Fruit fly (Drosophila melanogaster) whole organism, embryonic: ENCODE data around the gene CG11562.

Source experiments
- B-H1 ChIP-seq: fragments of 200-800 bp; sonication (Bioruptor generic); IDR thresholded peaks from 3 replicates; pipeline ENCODE4 v1.3.6; 2022; ENCODE audit warnings: missing biosample characterization, missing genetic modification characterization
- BtbVII ChIP-seq: fragments of 200-800 bp; sonication (Bioruptor generic); optimal IDR thresholded peaks from 3 replicates; lab custom pipeline; 2017; ENCODE audit warnings: missing biosample characterization, mild to moderate bottlenecking, missing genetic modification characterization
- CG10147 ChIP-seq: fragments of 200-800 bp; sonication (Bioruptor generic); optimal IDR thresholded peaks from 2 replicates; lab custom pipeline; 2019; ENCODE audit warnings: missing biosample characterization, mild to moderate bottlenecking, missing genetic modification characterization, moderate library complexity
- CG10366 ChIP-seq: fragments of 200-800 bp; sonication (Bioruptor generic); IDR thresholded peaks from 2 replicates; pipeline ENCODE4 v1.3.6; 2022; ENCODE audit warnings: missing biosample characterization, missing genetic modification characterization
- CG11247 ChIP-seq: fragments of 200-800 bp; sonication (Bioruptor generic); IDR thresholded peaks from 2 replicates; pipeline ENCODE4 v1.3.6; 2022; ENCODE audit warnings: missing biosample characterization, missing genetic modification characterization
- CG11560 ChIP-seq: fragments of 200-800 bp; sonication (Bioruptor generic); IDR thresholded peaks from 3 replicates; pipeline ENCODE4 v1.3.6; 2022; ENCODE audit warnings: missing biosample characterization, missing genetic modification characterization
- CG1602 ChIP-seq: fragments of 200-800 bp; sonication (Bioruptor generic); optimal IDR thresholded peaks from 3 replicates; lab custom pipeline; 2016; ENCODE audit warnings: missing biosample characterization, missing genetic modification characterization
- CG16863 ChIP-seq: fragments of 200-800 bp; sonication (Bioruptor generic); optimal IDR thresholded peaks from 3 replicates; lab custom pipeline; 2016; ENCODE audit warnings: missing biosample characterization, missing genetic modification characterization
- CG2120 ChIP-seq: fragments of 200-800 bp; sonication (Bioruptor generic); optimal IDR thresholded peaks from 3 replicates; lab custom pipeline; 2016; ENCODE audit warnings: missing biosample characterization, missing genetic modification characterization
- CG2129 ChIP-seq: fragments of 200-800 bp; sonication (Bioruptor generic); IDR thresholded peaks from 2 replicates; pipeline ENCODE4 v1.3.6; 2022; ENCODE audit warnings: missing biosample characterization, missing genetic modification characterization; ENCODE audit not compliant: partially characterized antibody
- CG2875 ChIP-seq: fragments of 200-800 bp; sonication (Bioruptor generic); optimal IDR thresholded peaks from 2 replicates; lab custom pipeline; 2017; ENCODE audit warnings: missing biosample characterization, mild to moderate bottlenecking, missing genetic modification characterization, missing genetic modification reagents
- CG30020 ChIP-seq: fragments of 200-800 bp; optimal IDR thresholded peaks from 2 replicates; lab custom pipeline; 2019; ENCODE audit warnings: missing biosample characterization, mild to moderate bottlenecking, missing genetic modification characterization, moderate library complexity
- CG32532 ChIP-seq: fragments of 200-800 bp; sonication (Bioruptor generic); IDR thresholded peaks from 2 replicates; pipeline ENCODE4 v1.3.6; 2022; ENCODE audit warnings: missing biosample characterization, missing genetic modification characterization
- CG34422 ChIP-seq: fragments of 200-800 bp; sonication (Bioruptor generic); IDR thresholded peaks from 3 replicates; pipeline ENCODE4 v1.3.6; 2022; ENCODE audit warnings: missing biosample characterization, missing genetic modification characterization
- CG4282 ChIP-seq: fragments of 200-800 bp; sonication (Bioruptor generic); optimal IDR thresholded peaks from 2 replicates; lab custom pipeline; 2016; ENCODE audit warnings: missing biosample characterization, missing genetic modification characterization
- CG4617 ChIP-seq: fragments of 200-800 bp; sonication (Bioruptor generic); optimal IDR thresholded peaks from 3 replicates; lab custom pipeline; 2016; ENCODE audit warnings: missing biosample characterization, missing genetic modification characterization, borderline replicate concordance
- CG6272 ChIP-seq: fragments of 200-800 bp; sonication (Bioruptor generic); IDR thresholded peaks from 2 replicates; pipeline ENCODE4 v1.3.6; 2022; ENCODE audit warnings: missing biosample characterization, missing genetic modification characterization
- CG7271 ChIP-seq: fragments of 200-800 bp; sonication (Bioruptor generic); optimal IDR thresholded peaks from 2 replicates; lab custom pipeline; 2018; ENCODE audit warnings: missing biosample characterization, mild to moderate bottlenecking, missing genetic modification characterization, moderate library complexity
- CG7372 ChIP-seq: fragments of 200-800 bp; sonication (Bioruptor generic); IDR thresholded peaks from 2 replicates; pipeline ENCODE4 v1.3.6; 2022; ENCODE audit warnings: missing biosample characterization, missing genetic modification characterization
- CG7839 ChIP-seq: fragments of 200-800 bp; sonication (Bioruptor generic); optimal IDR thresholded peaks from 3 replicates; lab custom pipeline; 2018; ENCODE audit warnings: missing biosample characterization, mild to moderate bottlenecking, missing genetic modification characterization, moderate library complexity
- CkIIα-i1 ChIP-seq: fragments of 200-800 bp; sonication (Bioruptor generic); IDR thresholded peaks from 2 replicates; pipeline ENCODE4 v1.3.6; 2022; ENCODE audit warnings: missing biosample characterization, missing genetic modification characterization
- Dad ChIP-seq: fragments of 200-800 bp; sonication (Bioruptor generic); optimal IDR thresholded peaks from 3 replicates; lab custom pipeline; 2016; ENCODE audit warnings: missing biosample characterization, missing genetic modification characterization
- E2f2 ChIP-seq: fragments of 200-800 bp; sonication (Bioruptor generic); IDR thresholded peaks from 2 replicates; pipeline ENCODE4 v1.3.6; 2022; ENCODE audit warnings: missing biosample characterization, missing genetic modification characterization
- ERR ChIP-seq: fragments of 200-800 bp; sonication (Bioruptor generic); optimal IDR thresholded peaks from 2 replicates; lab custom pipeline; 2016; ENCODE audit warnings: missing biosample characterization, missing genetic modification characterization
- Ets97D ChIP-seq: fragments of 200-800 bp; sonication (Bioruptor generic); optimal IDR thresholded peaks from 3 replicates; lab custom pipeline; 2016; ENCODE audit warnings: missing biosample characterization, missing genetic modification characterization
- HLHmδ ChIP-seq: fragments of 200-800 bp; sonication (Bioruptor generic); optimal IDR thresholded peaks from 2 replicates; lab custom pipeline; 2018; ENCODE audit warnings: missing biosample characterization, mild to moderate bottlenecking, missing genetic modification characterization, moderate library complexity
- Hr3 ChIP-seq: fragments of 200-800 bp; sonication (Bioruptor generic); optimal IDR thresholded peaks from 3 replicates; lab custom pipeline; 2016; ENCODE audit warnings: missing biosample characterization, missing genetic modification characterization
- Hsf ChIP-seq: fragments of 200-800 bp; sonication (Bioruptor generic); optimal IDR thresholded peaks from 3 replicates; lab custom pipeline; 2016; ENCODE audit warnings: missing biosample characterization, missing genetic modification characterization
- Mes4 ChIP-seq: fragments of 200-800 bp; sonication (Bioruptor generic); optimal IDR thresholded peaks from 2 replicates; lab custom pipeline; 2016; ENCODE audit warnings: missing biosample characterization, missing genetic modification characterization
- NC2α ChIP-seq: fragments of 200-800 bp; sonication (Bioruptor generic); optimal IDR thresholded peaks from 2 replicates; lab custom pipeline; 2016; ENCODE audit warnings: missing biosample characterization, missing genetic modification characterization
- Rfx ChIP-seq: fragments of 200-800 bp; sonication (Bioruptor generic); IDR thresholded peaks from 2 replicates; pipeline ENCODE4 v1.3.6; 2022; ENCODE audit warnings: missing biosample characterization, missing genetic modification characterization
- Stat92E ChIP-seq, 3 experiments: fragments of >200 bp in 2 of 3; fragments of 200-800 bp in 1 of 3; sonication (Bioruptor generic) in 1 of 3; optimal IDR thresholded peaks; 2 replicates each; lab custom pipeline; 2017 to 2019; ENCODE audit warnings: missing biosample characterization in 3 of 3, missing genetic modification characterization in 3 of 3, mild to moderate bottlenecking in 1 of 3, moderate library complexity in 1 of 3
- al ChIP-seq: fragments of 200-800 bp; sonication (Bioruptor generic); IDR thresholded peaks from 2 replicates; pipeline ENCODE4 v1.3.6; 2022; ENCODE audit warnings: missing biosample characterization, missing genetic modification characterization
- ash1 ChIP-seq: fragments of 200-800 bp; sonication (Bioruptor generic); optimal IDR thresholded peaks from 2 replicates; lab custom pipeline; 2018; ENCODE audit warnings: missing biosample characterization, mild to moderate bottlenecking, missing genetic modification characterization
- btn ChIP-seq: fragments of 200-800 bp; sonication (Bioruptor generic); optimal IDR thresholded peaks from 2 replicates; lab custom pipeline; 2016; ENCODE audit warnings: missing biosample characterization, missing genetic modification characterization
- corto ChIP-seq: fragments of 200-800 bp; sonication (Bioruptor generic); optimal IDR thresholded peaks from 2 replicates; lab custom pipeline; 2016; ENCODE audit warnings: missing biosample characterization, mild to moderate bottlenecking, missing genetic modification characterization, moderate library complexity
- dmrt11E ChIP-seq: fragments of 200-800 bp; sonication (Bioruptor generic); optimal IDR thresholded peaks from 3 replicates; lab custom pipeline; 2018; ENCODE audit warnings: missing biosample characterization, mild to moderate bottlenecking, missing genetic modification characterization, moderate library complexity
- fd96Cb ChIP-seq: fragments of 200-800 bp; sonication (Bioruptor generic); optimal IDR thresholded peaks from 2 replicates; lab custom pipeline; 2018; ENCODE audit warnings: missing biosample characterization, mild to moderate bottlenecking, missing genetic modification characterization, moderate library complexity
- gcm ChIP-seq: fragments of 200-800 bp; sonication (Bioruptor generic); optimal IDR thresholded peaks from 2 replicates; lab custom pipeline; 2019; ENCODE audit warnings: missing biosample characterization, mild to moderate bottlenecking, missing genetic modification characterization, moderate library complexity
- ind ChIP-seq: fragments of 200-800 bp; sonication (Bioruptor generic); optimal IDR thresholded peaks from 3 replicates; lab custom pipeline; 2016; ENCODE audit warnings: missing biosample characterization, missing genetic modification characterization
- lab ChIP-seq: fragments of 200-800 bp; sonication (Bioruptor generic); optimal IDR thresholded peaks from 3 replicates; lab custom pipeline; 2017; ENCODE audit warnings: missing biosample characterization, missing genetic modification characterization, mild to moderate bottlenecking, moderate library complexity, missing genetic modification reagents
- nom ChIP-seq: fragments of 200-800 bp; sonication (Bioruptor generic); optimal IDR thresholded peaks from 2 replicates; lab custom pipeline; 2017; ENCODE audit warnings: missing biosample characterization, missing genetic modification characterization, mild to moderate bottlenecking, moderate library complexity, missing genetic modification reagents
- oc ChIP-seq: fragments of 200-800 bp; sonication (Bioruptor generic); optimal IDR thresholded peaks from 2 replicates; lab custom pipeline; 2018; ENCODE audit warnings: missing biosample characterization, mild to moderate bottlenecking, missing genetic modification characterization, moderate library complexity
- phol ChIP-seq: fragments of 200-800 bp; sonication (Bioruptor generic); optimal IDR thresholded peaks from 3 replicates; lab custom pipeline; 2018; ENCODE audit warnings: missing biosample characterization, mild to moderate bottlenecking, missing genetic modification characterization, moderate library complexity
- rib ChIP-seq: fragments of 200-800 bp; sonication (Bioruptor generic); IDR thresholded peaks from 2 replicates; pipeline ENCODE4 v1.3.6; 2022; ENCODE audit warnings: missing biosample characterization, missing genetic modification characterization
- sens-2 ChIP-seq: fragments of 200-800 bp; sonication (Bioruptor generic); IDR thresholded peaks from 2 replicates; pipeline ENCODE4 v1.3.6; 2022; ENCODE audit warnings: missing biosample characterization, missing genetic modification characterization
- sima ChIP-seq: fragments of 200-800 bp; sonication (Bioruptor generic); optimal IDR thresholded peaks from 2 replicates; lab custom pipeline; 2016; ENCODE audit warnings: missing biosample characterization, missing genetic modification characterization
- toy ChIP-seq: fragments of 200-800 bp; sonication (Bioruptor generic); IDR thresholded peaks from 2 replicates; pipeline ENCODE4 v1.3.6; 2022; ENCODE audit warnings: missing biosample characterization, missing genetic modification characterization
- twi ChIP-seq: fragments of 200-800 bp; optimal IDR thresholded peaks from 2 replicates; lab custom pipeline; 2019; ENCODE audit warnings: missing biosample characterization, mild to moderate bottlenecking, missing genetic modification characterization, moderate library complexity
- vnd ChIP-seq: fragments of 200-800 bp; sonication (Bioruptor generic); IDR thresholded peaks from 3 replicates; pipeline ENCODE4 v1.3.6; 2022; ENCODE audit warnings: missing biosample characterization, missing genetic modification characterization; ENCODE audit not compliant: partially characterized antibody
- zen2 ChIP-seq: fragments of 200-800 bp; sonication (Bioruptor generic); IDR thresholded peaks from 3 replicates; pipeline ENCODE4 v1.3.6; 2022; ENCODE audit warnings: missing biosample characterization, missing genetic modification characterization; ENCODE audit not compliant: partially characterized antibody

Gene CG11562

dm6 chr2L:286421-286820 lies 5.8 kb upstream of the CG11562 start (continued):
- TF ChIP-seq lab (peak; percentile 92), CG1602 (GFP tag; lab: Kevin White, UChicago) (no peak), CG4617 (GFP tag; lab: Kevin White, UChicago) (no peak), sima (GFP tag; lab: Kevin White, UChicago) (no peak), sens-2 (GFP tag; lab: Robert Waterston, UW) (no peak), Hr3 (GFP tag; lab: Kevin White, UChicago) (peak; percentile 26), al (peak; percentile 55; the same call in 1 of the 2 replicates), oc (tag; lab: Kevin White, UChicago) (peak; percentile 27), CG10147 (no peak), HLHmδ (GFP tag; lab: Kevin White, UChicago) (peak; percentile 19), Stat92E (GFP tag; optimal IDR thresholded peaks at IDR 0.05; lab: Kevin White, UChicago) (no peak), twi (no peak), Dad (GFP tag; lab: Kevin White, UChicago) (peak; percentile 60), toy (GFP tag; lab: Robert Waterston, UW) (no peak), corto (GFP tag; lab: Kevin White, UChicago) (peak; percentile 79), CG7839 (tag; lab: Kevin White, UChicago) (peak; percentile 73), CG32532 (GFP tag; lab: Robert Waterston, UW) (peak; percentile 84), NC2α (GFP tag; lab: Kevin White, UChicago) (peak; percentile 26), CG2129 (GFP tag; lab: Robert Waterston, UW) (no peak), CG34422 (GFP tag; lab: Robert Waterston, UW) (peak; percentile 65), btn (GFP tag; lab: Kevin White, UChicago) (peak; percentile 29), B-H1 (GFP tag; lab: Robert Waterston, UW) (peak; percentile 57; the same call in 2 of the 3 replicates), BtbVII (GFP tag; lab: Kevin White, UChicago) (peak; percentile 69), CG30020 (tag; lab: Kevin White, UChicago) (no peak), CG10366 (GFP tag; lab: Robert Waterston, UW) (peak; percentile 76), ERR (GFP tag; lab: Kevin White, UChicago) (peak; percentile 60), Rfx (GFP tag; lab: Robert Waterston, UW) (peak; percentile 88), CG11560 (tag; lab: Robert Waterston, UW) (no peak; the same call in 2 of the 3 replicates), ind (GFP tag; lab: Kevin White, UChicago) (peak; percentile 78), CkIIα-i1 (no peak), zen2 (GFP tag; lab: Robert Waterston, UW) (no peak), CG7372 (GFP tag; lab: Robert Waterston, UW) (0 out of 2 replicates have a peak, but pooled peaks have one; percentile 34), nom (GFP tag; lab: Kevin White, UChicago) (peak; percentile 91), CG11247 (GFP tag; lab: Robert Waterston, UW) (peak; percentile 77), phol (peak; percentile 26), CG16863 (GFP tag; lab: Kevin White, UChicago) (no peak), CG2875 (GFP tag; lab: Kevin White, UChicago) (no peak), CG7271 (tag; lab: Kevin White, UChicago) (no peak), E2f2 (GFP tag; lab: Robert Waterston, UW) (peak; percentile 39; the same call in 1 of the 2 replicates), CG2120 (GFP tag; lab: Kevin White, UChicago) (peak; percentile 90), Ets97D (peak; percentile 20), vnd (no peak), dmrt11E (tag; lab: Kevin White, UChicago) (no peak), ash1 (GFP tag; lab: Kevin White, UChicago) (peak; percentile 79), Mes4 (GFP tag; lab: Kevin White, UChicago) (no peak), gcm (GFP tag; lab: Kevin White, UChicago) (no peak), CG4282 (GFP tag; lab: Kevin White, UChicago) (no peak), Hsf (GFP tag; lab: Kevin White, UChicago) (peak; percentile 66), CG6272 (GFP tag; lab: Robert Waterston, UW) (peak; percentile 35; the same call in 1 of the 2 replicates), rib (peak; percentile 69; the same call in 1 of the 2 replicates), fd96Cb (tag; lab: Kevin White, UChicago) (peak; percentile 12)
